Fruit fly (Drosophila melanogaster): ENCODE results near the gene CG10898.

The CG10898 gene

DNA sequence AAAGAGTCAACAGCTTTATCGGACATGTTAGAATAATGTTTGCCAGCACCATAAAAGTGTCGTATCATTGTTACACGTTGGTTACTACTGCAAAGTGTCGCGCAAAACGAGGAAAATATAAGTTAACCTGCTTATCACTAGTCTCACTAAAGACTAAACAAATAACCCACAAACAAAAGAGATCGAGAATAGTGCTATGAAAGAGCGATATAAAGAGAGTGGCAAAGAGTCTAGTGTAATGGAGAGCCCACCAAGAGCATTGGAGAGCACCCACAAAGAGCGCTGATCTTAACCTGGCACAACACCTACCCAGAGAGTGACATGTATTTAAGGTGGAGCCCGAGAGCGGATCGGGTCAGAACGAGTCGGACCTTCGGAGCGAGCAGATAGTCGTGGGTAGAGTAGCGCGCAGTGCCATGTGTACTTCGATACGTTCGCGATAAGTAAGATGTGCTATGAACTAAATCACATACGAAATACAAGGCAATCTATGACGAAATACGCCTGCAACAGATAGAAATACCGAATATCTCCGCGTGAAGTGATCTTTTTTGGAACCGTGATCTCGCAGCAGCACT is 11.4 kb downstream of the CG10898 start, which contains the start of gene Mrp4 (continued):
- peak; percentile 39 for TF ChIP-seq lilli (GFP tag; optimal IDR thresholded peaks at IDR 0.05)
- TF ChIP-seq CG7963 (GFP tag; IDR thresholded peaks at IDR 0.05; ENCODE audit: partially characterized antibody), result no peak
- TF ChIP-seq CG33213 (GFP tag; optimal IDR thresholded peaks at IDR 0.05), result no peak
- TF ChIP-seq Oli (tag; optimal IDR thresholded peaks at IDR 0.05), result no peak
- no peak for TF ChIP-seq D (optimal IDR thresholded peaks at IDR 0.05)
- TF ChIP-seq D (GFP tag; optimal IDR thresholded peaks at IDR 0.05), result no peak
- no peak for TF ChIP-seq slou (GFP tag; optimal IDR thresholded peaks at IDR 0.05)
- no peak for TF ChIP-seq pho (GFP tag; optimal IDR thresholded peaks at IDR 0.05)
- TF ChIP-seq da (GFP tag; optimal IDR thresholded peaks at IDR 0.05), result no peak
- TF ChIP-seq CTCF (GFP tag; optimal IDR thresholded peaks at IDR 0.05), result no peak
- peak; percentile 71 for TF ChIP-seq salm (tag; optimal IDR thresholded peaks at IDR 0.05)
- no peak for TF ChIP-seq CG4617 (GFP tag; optimal IDR thresholded peaks at IDR 0.05; ENCODE audit: borderline replicate concordance)
- peak; percentile 49 for TF ChIP-seq kah (GFP tag; optimal IDR thresholded peaks at IDR 0.05)
- TF ChIP-seq CG2712 (tag; optimal IDR thresholded peaks at IDR 0.05), result no peak
- TF ChIP-seq tna (GFP tag; IDR thresholded peaks at IDR 0.05; ENCODE audit: partially characterized antibody), result peak; percentile 48; the same call in 1 of the 2 replicates
- no peak for TF ChIP-seq bcd (GFP tag; optimal IDR thresholded peaks at IDR 0.05)
- peak; percentile 69; the same call in 1 of the 2 replicates for TF ChIP-seq Drgx (GFP tag; IDR thresholded peaks at IDR 0.05)
- TF ChIP-seq CG11093 (GFP tag; IDR thresholded peaks at IDR 0.05), result no peak
- TF ChIP-seq klu (GFP tag; IDR thresholded peaks at IDR 0.05), result no peak
- TF ChIP-seq CG32772 (GFP tag; IDR thresholded peaks at IDR 0.05), result no peak
- TF ChIP-seq insv (GFP tag; optimal IDR thresholded peaks at IDR 0.05), result peak in 1 of 2 experiments; percentile 6
- TF ChIP-seq fd96Cb (tag; optimal IDR thresholded peaks at IDR 0.05), result no peak
- TF ChIP-seq tx (GFP tag; optimal IDR thresholded peaks at IDR 0.05), result no peak
- TF ChIP-seq CG15073 (GFP tag; optimal IDR thresholded peaks at IDR 0.05), result no peak
- TF ChIP-seq CG18619 (GFP tag; optimal IDR thresholded peaks at IDR 0.05), result no peak
- TF ChIP-seq Dp (GFP tag; optimal IDR thresholded peaks at IDR 0.05), result no peak
- TF ChIP-seq ash1 (GFP tag; optimal IDR thresholded peaks at IDR 0.05), result peak; percentile 21
- TF ChIP-seq grau (tag; optimal IDR thresholded peaks at IDR 0.05), result no peak
- peak; percentile 37 for TF ChIP-seq dm (GFP tag; optimal IDR thresholded peaks at IDR 0.05)
- TF ChIP-seq Mad (GFP tag; optimal IDR thresholded peaks at IDR 0.05), result no peak
- TF ChIP-seq Hand (GFP tag; optimal IDR thresholded peaks at IDR 0.05), result peak; percentile 74
- no peak for TF ChIP-seq Dfd (GFP tag; optimal IDR thresholded peaks at IDR 0.05)
- 0 out of 3 replicates have a peak, but pooled peaks have one; percentile 34 for TF ChIP-seq CG11695 (GFP tag; IDR thresholded peaks at IDR 0.05)
- no peak for TF ChIP-seq tup (GFP tag; optimal IDR thresholded peaks at IDR 0.05)
- no peak for TF ChIP-seq CG10959 (GFP tag; IDR thresholded peaks at IDR 0.05)
- no peak for TF ChIP-seq cg (GFP tag; optimal IDR thresholded peaks at IDR 0.05)
- no peak for TF ChIP-seq CG3838 (GFP tag; optimal IDR thresholded peaks at IDR 0.05)
- no peak for TF ChIP-seq ems (GFP tag; optimal IDR thresholded peaks at IDR 0.05)
- TF ChIP-seq CG4730 (GFP tag; IDR thresholded peaks at IDR 0.05), result no peak
- no peak for TF ChIP-seq CG11560 (tag; IDR thresholded peaks at IDR 0.05)
- TF ChIP-seq CG12942 (GFP tag; optimal IDR thresholded peaks at IDR 0.05), result peak; percentile 10
- peak; percentile 7 for TF ChIP-seq pros (GFP tag; optimal IDR thresholded peaks at IDR 0.05)
- TF ChIP-seq nmo (GFP tag; optimal IDR thresholded peaks at IDR 0.05), result no peak
- no peak for TF ChIP-seq CG7745 (tag; optimal IDR thresholded peaks at IDR 0.05)
- peak; percentile 60 for TF ChIP-seq pfk (GFP tag; optimal IDR thresholded peaks at IDR 0.05)
- TF ChIP-seq Meics (GFP tag; optimal IDR thresholded peaks at IDR 0.05), result no peak
- TF ChIP-seq CG4424 (GFP tag; optimal IDR thresholded peaks at IDR 0.05), result no peak
- TF ChIP-seq CG10366 (GFP tag; IDR thresholded peaks at IDR 0.05), result no peak
- peak; percentile 43; the same call in 1 of the 2 replicates for TF ChIP-seq CG6689 (GFP tag; IDR thresholded peaks at IDR 0.05)
- TF ChIP-seq Lpt (GFP tag; optimal IDR thresholded peaks at IDR 0.05), result no peak
- no peak for TF ChIP-seq knrl (GFP tag; IDR thresholded peaks at IDR 0.05; ENCODE audit: partially characterized antibody)
- TF ChIP-seq E2f2 (GFP tag; IDR thresholded peaks at IDR 0.05), result peak; percentile 31; the same call in 1 of the 2 replicates

Measured in whole organism, embryonic.